Worm (Caenorhabditis elegans) whole organism, early embryonic: ENCODE measurements around the gene wdr-20.

Source experiments
- B0310.2 ChIP-seq: sonication (generic microtip); optimal IDR thresholded peaks from 2 replicates; lab custom pipeline; 2016; ENCODE audit warnings: mild to moderate bottlenecking, missing genetic modification characterization, missing compliant biosample characterization
- F13C5.2 ChIP-seq: sonication (generic microtip); optimal IDR thresholded peaks from 2 replicates; lab custom pipeline; 2017; ENCODE audit warnings: mild to moderate bottlenecking, missing genetic modification characterization, inconsistent platforms, missing compliant biosample characterization
- aly-1 ChIP-seq: sonication (generic microtip); optimal IDR thresholded peaks from 2 replicates; lab custom pipeline; 2016; ENCODE audit warnings: missing genetic modification characterization, missing compliant biosample characterization
- ama-1 ChIP-seq: fragments of 150-350 bp; optimal IDR thresholded peaks from 2 replicates; lab custom pipeline; 2014
- ceh-13 ChIP-seq: fragments of 200-800 bp; sonication (Bioruptor generic); optimal IDR thresholded peaks from 2 replicates; lab custom pipeline; 2018; ENCODE audit warnings: mild to moderate bottlenecking, missing genetic modification characterization, missing compliant biosample characterization
- ceh-36 ChIP-seq: sonication (generic microtip); optimal IDR thresholded peaks from 2 replicates; lab custom pipeline; 2016; ENCODE audit warnings: missing genetic modification characterization, inconsistent platforms, missing compliant biosample characterization
- ets-7 ChIP-seq: sonication (generic microtip); optimal IDR thresholded peaks from 2 replicates; lab custom pipeline; 2016; ENCODE audit warnings: missing genotype, missing genetic modification characterization, missing compliant biosample characterization
- flt-1 ChIP-seq: fragments of 200-800 bp; sonication (Bioruptor generic); IDR thresholded peaks from 2 replicates; pipeline ENCODE4 v1.3.6; 2022; ENCODE audit warnings: missing genetic modification characterization, missing compliant biosample characterization
- hmbx-1 ChIP-seq: sonication (generic microtip); optimal IDR thresholded peaks from 2 replicates; lab custom pipeline; 2016; ENCODE audit warnings: mild to moderate bottlenecking, missing genetic modification characterization, missing compliant biosample characterization
- hmg-4 ChIP-seq: fragments of 200-800 bp; sonication (Bioruptor generic); optimal IDR thresholded peaks from 2 replicates; lab custom pipeline; 2018; ENCODE audit warnings: mild to moderate bottlenecking, missing genetic modification characterization, missing compliant biosample characterization
- hnd-1 ChIP-seq: sonication (generic microtip); optimal IDR thresholded peaks from 2 replicates; lab custom pipeline; 2016; ENCODE audit warnings: missing genetic modification characterization, missing compliant biosample characterization
- pes-1 ChIP-seq: fragments of 200-800 bp; sonication (Bioruptor generic); IDR thresholded peaks from 2 replicates; pipeline ENCODE4 v1.3.6; 2022; ENCODE audit warnings: missing genetic modification reagents, missing genetic modification characterization, missing compliant biosample characterization
- scrt-1 ChIP-seq: fragments of 200-800 bp; sonication (Bioruptor generic); IDR thresholded peaks from 2 replicates; pipeline ENCODE4 v1.3.6; 2022; ENCODE audit warnings: missing genetic modification characterization, missing compliant biosample characterization
- sea-1 ChIP-seq: fragments of 200-800 bp; sonication (Bioruptor generic); conservative IDR thresholded peaks from 2 replicates; pipeline ENCODE4 v1.3.6; 2022; ENCODE audit warnings: missing genetic modification characterization, missing compliant biosample characterization
- tbx-11 ChIP-seq: fragments of 200-800 bp; sonication (Bioruptor generic); IDR thresholded peaks from 2 replicates; pipeline ENCODE4 v1.3.6; 2022; ENCODE audit warnings: missing genetic modification characterization, missing compliant biosample characterization
- tbx-37 ChIP-seq: fragments of 200-800 bp; sonication (Bioruptor generic); conservative IDR thresholded peaks from 2 replicates; pipeline ENCODE4 v1.3.6; 2022; ENCODE audit warnings: missing genetic modification reagents, missing genetic modification characterization, missing compliant biosample characterization
- tra-4 ChIP-seq: sonication (generic microtip); optimal IDR thresholded peaks from 2 replicates; lab custom pipeline; 2017; ENCODE audit warnings: missing genetic modification characterization, missing compliant biosample characterization

The wdr-20 gene

DNA sequence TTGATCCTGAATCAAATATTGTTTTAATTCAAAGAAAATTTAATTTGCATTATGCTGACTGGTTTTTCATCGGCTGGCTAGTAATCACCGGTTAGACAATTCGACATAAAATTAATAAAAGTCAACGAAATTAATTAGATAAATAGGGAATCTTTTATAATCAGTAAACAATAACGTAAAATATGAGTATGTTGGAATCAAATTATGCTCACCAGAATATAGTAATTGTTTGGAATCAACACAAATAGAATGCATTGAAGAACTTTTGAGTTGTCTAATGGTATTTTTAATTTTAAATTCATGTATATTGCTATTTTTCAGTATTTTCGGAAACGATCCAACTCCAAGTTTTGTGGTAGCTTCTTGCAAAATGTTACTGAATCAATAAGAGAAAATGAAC, 28.5 kb downstream of the wdr-20 start, which contains the start of gene C08B6.2:
TSS of gene C08B6.2 (plus strand) at position 301 of the 400 bp plus-strand sequence.
- no peak for TF ChIP-seq scrt-1 (GFP tag; lab: Robert Waterston, UW)
- no peak for TF ChIP-seq tbx-11 (GFP tag; lab: Robert Waterston, UW)
- TF ChIP-seq ceh-36 (tag; lab: Kevin White, UChicago), result no peak
- no peak for TF ChIP-seq hmg-4
- no peak for TF ChIP-seq ceh-13 (GFP tag; lab: Kevin White, UChicago)
- TF ChIP-seq pes-1 (GFP tag; lab: Robert Waterston, UW), result no peak
- TF ChIP-seq flt-1, result no peak
- no peak for TF ChIP-seq hnd-1
- TF ChIP-seq tbx-37, result no peak
- TF ChIP-seq ama-1 (lab: Kevin White, UChicago), result no peak
- TF ChIP-seq sea-1, result no peak
- TF ChIP-seq tra-4, result no peak
- no peak for TF ChIP-seq hmbx-1 (tag; lab: Kevin White, UChicago)
- TF ChIP-seq aly-1 (tag; lab: Kevin White, UChicago), result no peak
- no peak for TF ChIP-seq ets-7 (tag; lab: Kevin White, UChicago)
- no peak for TF ChIP-seq F13C5.2 (tag; lab: Kevin White, UChicago)
- no peak for TF ChIP-seq B0310.2

ce11 chrV:10104785-10105310, 29.1 kb downstream of the wdr-20 start, which contains the start of gene ugt-17:
ugt-17 (minus strand) TSS chrV:10104964.
- no peak for TF ChIP-seq tra-4
- no peak for TF ChIP-seq ceh-36 (tag; lab: Kevin White, UChicago)
- TF ChIP-seq ets-7 (tag; lab: Kevin White, UChicago), result no peak
- TF ChIP-seq ama-1 (lab: Kevin White, UChicago), result no peak
- no peak for TF ChIP-seq hmg-4

DNA sequence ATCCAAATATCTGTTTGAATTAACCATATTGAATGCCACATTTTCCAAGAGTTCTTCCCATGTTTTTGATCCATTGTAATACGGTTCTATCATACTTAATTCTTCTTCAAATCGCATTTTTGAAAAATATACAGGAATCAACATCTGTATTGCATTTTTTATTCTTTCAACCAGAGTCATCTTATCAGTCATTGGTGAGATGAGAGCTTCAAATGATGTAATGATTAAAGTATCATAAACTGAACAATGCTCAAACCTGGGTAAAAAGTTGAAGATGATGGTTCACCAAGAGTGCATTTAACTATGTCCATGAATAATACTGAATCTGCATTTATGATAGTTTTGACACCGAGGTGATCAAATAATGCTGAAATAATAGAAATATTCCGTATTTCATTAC, 30.1 kb downstream of the wdr-20 start:
- no peak for TF ChIP-seq ceh-13 (GFP tag; lab: Kevin White, UChicago)
- TF ChIP-seq ama-1 (lab: Kevin White, UChicago), result no peak
- no peak for TF ChIP-seq scrt-1 (GFP tag; lab: Robert Waterston, UW)
- no peak for TF ChIP-seq B0310.2
- TF ChIP-seq hmg-4, result no peak
- no peak for TF ChIP-seq flt-1
- no peak for TF ChIP-seq pes-1 (GFP tag; lab: Robert Waterston, UW)
- no peak for TF ChIP-seq hmbx-1 (tag; lab: Kevin White, UChicago)
- no peak for TF ChIP-seq F13C5.2 (tag; lab: Kevin White, UChicago)
- no peak for TF ChIP-seq tra-4
- TF ChIP-seq ceh-36 (tag; lab: Kevin White, UChicago), result no peak
- TF ChIP-seq tbx-37, result no peak
- TF ChIP-seq sea-1, result no peak
- no peak for TF ChIP-seq tbx-11 (GFP tag; lab: Robert Waterston, UW)
- no peak for TF ChIP-seq hnd-1
- TF ChIP-seq ets-7 (tag; lab: Kevin White, UChicago), result no peak
- TF ChIP-seq aly-1 (tag; lab: Kevin White, UChicago), result no peak

- TF ChIP-seq B0310.2 (no peak), ets-7 (tag; lab: Kevin White, UChicago) (no peak), hmbx-1 (tag; lab: Kevin White, UChicago) (no peak)
Measured at ce11 chrV:10101916-10102315, 32.0 kb downstream of the wdr-20 start, which contains the start of gene C08B6.14. C08B6.14 (minus strand) TSS chrV:10102016.

- TF ChIP-seq ceh-36 (tag; lab: Kevin White, UChicago), result no peak
- TF ChIP-seq sea-1, result no peak
- no peak for TF ChIP-seq aly-1 (tag; lab: Kevin White, UChicago)
Measured at ce11 chrV:10098429-10098828, 35.5 kb downstream of the wdr-20 start, which contains the start of gene ugt-47. ugt-47 (minus strand) TSS chrV:10098597.

- TF ChIP-seq ceh-36 (tag; lab: Kevin White, UChicago) (no peak), hmbx-1 (tag; lab: Kevin White, UChicago) (no peak), ceh-13 (GFP tag; lab: Kevin White, UChicago) (no peak), flt-1 (no peak), tbx-37 (no peak), scrt-1 (GFP tag; lab: Robert Waterston, UW) (no peak), tra-4 (no peak), ama-1 (lab: Kevin White, UChicago) (no peak), B0310.2 (no peak), F13C5.2 (tag; lab: Kevin White, UChicago) (no peak), hnd-1 (no peak), sea-1 (no peak), hmg-4 (no peak), ets-7 (tag; lab: Kevin White, UChicago) (no peak), tbx-11 (GFP tag; lab: Robert Waterston, UW) (no peak), pes-1 (GFP tag; lab: Robert Waterston, UW) (no peak), aly-1 (tag; lab: Kevin White, UChicago) (no peak)
Measured at ce11 chrV:10096932-10097331, 37.0 kb downstream of the wdr-20 start.

DNA sequence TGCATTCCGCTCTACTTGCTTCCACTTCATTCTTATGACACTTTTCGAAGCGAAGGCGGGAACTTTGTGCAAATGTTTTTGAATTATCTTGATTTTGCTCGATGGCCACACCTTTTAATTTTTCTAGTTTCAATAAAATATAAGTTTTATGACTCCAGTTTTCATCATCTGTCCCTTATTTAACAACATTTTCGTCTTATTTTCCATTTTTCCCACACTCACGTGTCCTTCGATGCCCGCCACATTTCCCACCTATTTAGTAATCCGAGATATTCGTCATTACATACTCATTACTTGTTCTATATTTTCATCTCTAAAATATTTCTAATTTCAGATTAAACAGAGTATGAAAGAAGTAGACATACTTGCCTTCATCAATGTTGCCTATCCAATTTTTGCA, 39.6 kb downstream of the wdr-20 start, which contains the start of gene srd-49:
TSS of gene srd-49 (plus strand) at position 301 of the 400 bp plus-strand sequence.
- TF ChIP-seq hmbx-1 (tag; lab: Kevin White, UChicago) (no peak), hnd-1 (no peak), aly-1 (tag; lab: Kevin White, UChicago) (no peak), flt-1 (no peak), sea-1 (no peak), ama-1 (lab: Kevin White, UChicago) (no peak)

ce11 chrV:10091152-10091551, 42.8 kb downstream of the wdr-20 start, which contains the start of gene R04B5.11:
R04B5.11 (minus strand) TSS chrV:10091252.
- TF ChIP-seq tra-4, result no peak
- TF ChIP-seq pes-1 (GFP tag; lab: Robert Waterston, UW), result no peak
- TF ChIP-seq hmbx-1 (tag; lab: Kevin White, UChicago), result no peak
- no peak for TF ChIP-seq hnd-1
- no peak for TF ChIP-seq F13C5.2 (tag; lab: Kevin White, UChicago)
- no peak for TF ChIP-seq ama-1 (lab: Kevin White, UChicago)
- no peak for TF ChIP-seq flt-1
- no peak for TF ChIP-seq sea-1
